Worm (Caenorhabditis elegans) whole organism, late embryonic: ENCODE data around the gene fbxa-37.

Source experiments
- T23F11.4 ChIP-seq: fragments of 200-800 bp; sonication (Bioruptor generic); optimal IDR thresholded peaks from 2 replicates; lab custom pipeline; 2018; ENCODE audit warnings: mild to moderate bottlenecking, missing genetic modification characterization, missing compliant biosample characterization
- ama-1 ChIP-seq: fragments of 150-350 bp; optimal IDR thresholded peaks from 2 replicates; lab custom pipeline; 2014
- ceh-6 ChIP-seq: fragments of 200-800 bp; sonication (Bioruptor generic); optimal IDR thresholded peaks from 2 replicates; lab custom pipeline; 2018; ENCODE audit warnings: mild to moderate bottlenecking, missing genetic modification characterization, missing compliant biosample characterization
- ets-4 ChIP-seq: sonication (generic microtip); optimal IDR thresholded peaks from 2 replicates; lab custom pipeline; 2016; ENCODE audit warnings: missing genetic modification characterization, missing compliant biosample characterization
- nfya-1 ChIP-seq: sonication (generic microtip); optimal IDR thresholded peaks from 2 replicates; lab custom pipeline; 2017; ENCODE audit warnings: missing genetic modification characterization, mild to moderate bottlenecking, missing compliant biosample characterization, antibody characterized with exemption, moderate library complexity
- nhr-11 ChIP-seq: fragments of 150-350 bp; optimal IDR thresholded peaks from 2 replicates; lab custom pipeline; 2014; ENCODE audit warnings: missing biosample characterization, missing genetic modification characterization
- pax-1 ChIP-seq: fragments of 150-350 bp; optimal IDR thresholded peaks from 2 replicates; lab custom pipeline; 2014; ENCODE audit warnings: missing biosample characterization, missing genetic modification characterization
- sox-4 ChIP-seq: sonication (generic microtip); optimal IDR thresholded peaks from 2 replicates; lab custom pipeline; 2017; ENCODE audit warnings: mild to moderate bottlenecking, missing genetic modification characterization, inconsistent platforms, missing compliant biosample characterization
- syd-9 ChIP-seq: sonication (generic microtip); optimal IDR thresholded peaks from 2 replicates; lab custom pipeline; 2016; ENCODE audit warnings: mild to moderate bottlenecking, missing genetic modification characterization, moderate library complexity, missing compliant biosample characterization

ce11 chrIII:1243199-1243598 lies 41.6 kb upstream of the fbxa-37 start, which contains the start of gene fbxa-63:
- TF ChIP-seq pax-1 (tag; lab: Kevin White, UChicago): no peak
- TF ChIP-seq T23F11.4 (GFP tag; lab: Kevin White, UChicago): no peak
- TF ChIP-seq nfya-1 (tag; lab: Kevin White, UChicago): peak; percentile 30
- TF ChIP-seq nhr-11: no peak
- no peak for TF ChIP-seq sox-4 (tag; lab: Kevin White, UChicago)
- TF ChIP-seq ets-4: no peak
- no peak for TF ChIP-seq ama-1 (lab: Kevin White, UChicago)
- TF ChIP-seq ceh-6 (GFP tag; lab: Kevin White, UChicago): no peak
- TF ChIP-seq syd-9 (tag; lab: Kevin White, UChicago): no peak
